In genomic region chrIV:14824878-14825352, ce11 we compare ENCODE assay signal across 5 worm cellular contexts.
A peak's percentile ranks its signal among the peaks of the same experiment; 100 is the strongest.
TF ChIP-seq lines count a peak whose summit lies in the region.

TSS of gene sec-61.A (minus strand) at chrIV:14825264.

TF ChIP-seq in whole organism, L1 larva, 84 proteins besides CTCF, POLR2A, EP300 and RAD21 (continues in another document):
- TF ChIP-seq ztf-4 (tag; optimal IDR thresholded peaks at IDR 0.05; lab: Kevin White, UChicago): no peak
- no peak for TF ChIP-seq unc-98 (GFP tag; IDR thresholded peaks at IDR 0.05; lab: Robert Waterston, UW)
- TF ChIP-seq ceh-90 (tag; optimal IDR thresholded peaks at IDR 0.05; lab: Kevin White, UChicago): peak; percentile 50
- no peak for TF ChIP-seq hpl-2 (GFP tag; optimal IDR thresholded peaks at IDR 0.05; lab: Kevin White, UChicago)
- TF ChIP-seq fos-1 (tag; optimal IDR thresholded peaks at IDR 0.05; lab: Kevin White, UChicago): peak; percentile 39
- no peak for TF ChIP-seq Y116A8C.19 (tag; optimal IDR thresholded peaks at IDR 0.05; lab: Kevin White, UChicago; ENCODE audit: borderline replicate concordance)
- no peak for TF ChIP-seq alr-1 (tag; optimal IDR thresholded peaks at IDR 0.05; lab: Kevin White, UChicago; ENCODE audit: borderline replicate concordance)
- TF ChIP-seq egl-13 (tag; optimal IDR thresholded peaks at IDR 0.05; lab: Kevin White, UChicago): peak; percentile 63
- no peak for TF ChIP-seq ets-5 (GFP tag; IDR thresholded peaks at IDR 0.05; lab: Robert Waterston, UW)
- peak; percentile 92 for TF ChIP-seq fkh-8 (tag; optimal IDR thresholded peaks at IDR 0.05; lab: Kevin White, UChicago)
- peak; percentile 93 for TF ChIP-seq xbp-1 (tag; optimal IDR thresholded peaks at IDR 0.05; lab: Kevin White, UChicago)
- TF ChIP-seq efl-3 (GFP tag; optimal IDR thresholded peaks at IDR 0.05; lab: Kevin White, UChicago): peak; percentile 31
- TF ChIP-seq skn-1 (tag; optimal IDR thresholded peaks at IDR 0.05; lab: Kevin White, UChicago): peak; percentile 42
- TF ChIP-seq zip-4 (GFP tag; optimal IDR thresholded peaks at IDR 0.05; lab: Kevin White, UChicago): peak; percentile 64
- TF ChIP-seq elt-2 (tag; optimal IDR thresholded peaks at IDR 0.05; lab: Kevin White, UChicago): peak; percentile 35
- TF ChIP-seq tbx-2 (tag; optimal IDR thresholded peaks at IDR 0.05; lab: Kevin White, UChicago): peak; percentile 89
- TF ChIP-seq fkh-4 (tag; optimal IDR thresholded peaks at IDR 0.05; lab: Kevin White, UChicago; ENCODE audit: borderline replicate concordance): no peak
- peak; percentile 76 for TF ChIP-seq pax-3 (tag; optimal IDR thresholded peaks at IDR 0.05; lab: Kevin White, UChicago)

TF ChIP-seq in whole organism, L3 larva, 47 proteins besides CTCF, POLR2A, EP300 and RAD21 (continues in another document):
- TF ChIP-seq ceh-9 (tag; optimal IDR thresholded peaks at IDR 0.05; lab: Kevin White, UChicago): no peak
- no peak for TF ChIP-seq fos-1 (tag; optimal IDR thresholded peaks at IDR 0.05; lab: Kevin White, UChicago)
- TF ChIP-seq ceh-16 (tag; optimal IDR thresholded peaks at IDR 0.05; lab: Kevin White, UChicago): no peak
- no peak for TF ChIP-seq unc-62 (GFP tag; optimal IDR thresholded peaks at IDR 0.05; lab: Kevin White, UChicago)
- TF ChIP-seq ceh-28 (tag; optimal IDR thresholded peaks at IDR 0.05; lab: Kevin White, UChicago): peak; percentile 41
- TF ChIP-seq nhr-237 (tag; optimal IDR thresholded peaks at IDR 0.05; lab: Kevin White, UChicago): no peak
- TF ChIP-seq R02D3.7 (tag; optimal IDR thresholded peaks at IDR 0.05; lab: Kevin White, UChicago): peak; percentile 48
- TF ChIP-seq nhr-67 (tag; optimal IDR thresholded peaks at IDR 0.05; lab: Kevin White, UChicago): no peak
- peak; percentile 49 for TF ChIP-seq pha-4 (tag; optimal IDR thresholded peaks at IDR 0.05; lab: Kevin White, UChicago)
- TF ChIP-seq lsy-12 (tag; optimal IDR thresholded peaks at IDR 0.05; lab: Kevin White, UChicago): peak; percentile 79
- TF ChIP-seq ama-1 (optimal IDR thresholded peaks at IDR 0.05; lab: Kevin White, UChicago): no peak
- TF ChIP-seq egl-27 (tag; optimal IDR thresholded peaks at IDR 0.05; lab: Kevin White, UChicago): no peak
- TF ChIP-seq mdl-1 (tag; optimal IDR thresholded peaks at IDR 0.05; lab: Kevin White, UChicago): peak; percentile 21
- TF ChIP-seq aly-2 (tag; optimal IDR thresholded peaks at IDR 0.05; lab: Kevin White, UChicago): no peak
- peak; percentile 71 for TF ChIP-seq lin-15B (tag; optimal IDR thresholded peaks at IDR 0.05; lab: Kevin White, UChicago)
- TF ChIP-seq eor-1 (tag; optimal IDR thresholded peaks at IDR 0.05; lab: Kevin White, UChicago): no peak
- no peak for TF ChIP-seq nhr-12 (tag; optimal IDR thresholded peaks at IDR 0.05; lab: Kevin White, UChicago)
- TF ChIP-seq nhr-77 (tag; optimal IDR thresholded peaks at IDR 0.05; lab: Kevin White, UChicago): no peak
- peak in 1 of 3 experiments; percentile 64 for TF ChIP-seq elt-3 (tag; optimal IDR thresholded peaks at IDR 0.05; lab: Kevin White, UChicago)
- TF ChIP-seq hmg-11 (tag; optimal IDR thresholded peaks at IDR 0.05; lab: Kevin White, UChicago): peak; percentile 88

TF ChIP-seq in whole organism, early embryonic, 17 proteins besides CTCF, POLR2A, EP300 and RAD21:
- TF ChIP-seq aly-1 (tag; optimal IDR thresholded peaks at IDR 0.05; lab: Kevin White, UChicago) (no peak), F13C5.2 (tag; optimal IDR thresholded peaks at IDR 0.05; lab: Kevin White, UChicago) (peak; percentile 57), hnd-1 (tag; optimal IDR thresholded peaks at IDR 0.05; lab: Kevin White, UChicago) (no peak), flt-1 (GFP tag; IDR thresholded peaks at IDR 0.05; lab: Robert Waterston, UW) (no peak), hmg-4 (GFP tag; optimal IDR thresholded peaks at IDR 0.05; lab: Kevin White, UChicago) (peak; percentile 59), tbx-37 (GFP tag; conservative IDR thresholded peaks at IDR 0.05; lab: Robert Waterston, UW) (no peak), sea-1 (GFP tag; conservative IDR thresholded peaks at IDR 0.05; lab: Robert Waterston, UW) (no peak), ets-7 (tag; optimal IDR thresholded peaks at IDR 0.05; lab: Kevin White, UChicago) (no peak), ceh-13 (GFP tag; optimal IDR thresholded peaks at IDR 0.05; lab: Kevin White, UChicago) (no peak), ceh-36 (tag; optimal IDR thresholded peaks at IDR 0.05; lab: Kevin White, UChicago) (no peak), hmbx-1 (tag; optimal IDR thresholded peaks at IDR 0.05; lab: Kevin White, UChicago) (no peak)

TF ChIP-seq in whole organism, midembryonic, 9 proteins besides CTCF, POLR2A, EP300 and RAD21:
- TF ChIP-seq flt-1 (GFP tag; IDR thresholded peaks at IDR 0.05; lab: Robert Waterston, UW): 0 out of 2 replicates have a peak, but pooled peaks have one; percentile 13
- no peak for TF ChIP-seq klf-2 (GFP tag; conservative IDR thresholded peaks at IDR 0.05; lab: Robert Waterston, UW)
- peak; percentile 78 for TF ChIP-seq cog-1 (tag; optimal IDR thresholded peaks at IDR 0.05; lab: Kevin White, UChicago)
- no peak for TF ChIP-seq tab-1 (GFP tag; IDR thresholded peaks at IDR 0.05; lab: Robert Waterston, UW)
- TF ChIP-seq ztf-29 (GFP tag; IDR thresholded peaks at IDR 0.05; lab: Robert Waterston, UW): no peak
- no peak for TF ChIP-seq ztf-23 (GFP tag; IDR thresholded peaks at IDR 0.05; lab: Robert Waterston, UW)
- no peak for TF ChIP-seq ref-1 (GFP tag; conservative IDR thresholded peaks at IDR 0.05; lab: Robert Waterston, UW)
- TF ChIP-seq med-1 (GFP tag; optimal IDR thresholded peaks at IDR 0.05; lab: Kevin White, UChicago; ENCODE audit: insufficient read depth): no peak
- no peak for TF ChIP-seq T22C8.4 (GFP tag; IDR thresholded peaks at IDR 0.05; lab: Robert Waterston, UW)
TF ChIP-seq in whole organism, midembryonic: peak in this region for 2.

TF ChIP-seq in whole organism, young adult, 124 proteins besides CTCF, POLR2A, EP300 and RAD21 (continues in another document):
- TF ChIP-seq sea-2 (GFP tag; IDR thresholded peaks at IDR 0.05; lab: Robert Waterston, UW) (no peak), D2030.7 (GFP tag; IDR thresholded peaks at IDR 0.05; lab: Robert Waterston, UW) (no peak; the same call in 1 of the 2 replicates), hlh-12 (tag; optimal IDR thresholded peaks at IDR 0.05; lab: Kevin White, UChicago) (no peak), ztf-6 (GFP tag; IDR thresholded peaks at IDR 0.05; lab: Robert Waterston, UW) (no peak), ztf-22 (GFP tag; optimal IDR thresholded peaks at IDR 0.05; lab: Kevin White, UChicago) (no peak), tlf-1 (GFP tag; optimal IDR thresholded peaks at IDR 0.05; lab: Kevin White, UChicago) (peak; percentile 77), madf-10 (tag; optimal IDR thresholded peaks at IDR 0.05; lab: Kevin White, UChicago) (peak; percentile 46), chd-7 (tag; optimal IDR thresholded peaks at IDR 0.05; lab: Kevin White, UChicago) (no peak), sdz-38 (tag; optimal IDR thresholded peaks at IDR 0.05; lab: Kevin White, UChicago) (no peak), F55B11.4 (tag; optimal IDR thresholded peaks at IDR 0.05; lab: Kevin White, UChicago; ENCODE audit: borderline replicate concordance, insufficient read depth) (no peak), let-526 (GFP tag; IDR thresholded peaks at IDR 0.05; lab: Robert Waterston, UW) (no peak), akir-1 (GFP tag; optimal IDR thresholded peaks at IDR 0.05; lab: Kevin White, UChicago) (no peak), xnd-1 (tag; optimal IDR thresholded peaks at IDR 0.05; lab: Kevin White, UChicago) (peak; percentile 56), lag-1 (GFP tag; IDR thresholded peaks at IDR 0.05; lab: Robert Waterston, UW) (no peak), dpl-1 (GFP tag; optimal IDR thresholded peaks at IDR 0.05; lab: Kevin White, UChicago) (peak; percentile 24), ccch-3 (GFP tag; optimal IDR thresholded peaks at IDR 0.05; lab: Kevin White, UChicago) (no peak), snpc-1.1 (tag; optimal IDR thresholded peaks at IDR 0.05; lab: Kevin White, UChicago; ENCODE audit: insufficient read depth) (no peak), let-607 (tag; optimal IDR thresholded peaks at IDR 0.05; lab: Kevin White, UChicago) (peak; percentile 100), C17E4.6 (GFP tag; IDR thresholded peaks at IDR 0.05; lab: Robert Waterston, UW) (no peak), sptf-2 (GFP tag; optimal IDR thresholded peaks at IDR 0.05; lab: Kevin White, UChicago) (no peak), repo-1 (tag; optimal IDR thresholded peaks at IDR 0.05; lab: Kevin White, UChicago) (peak; percentile 43), attf-5 (GFP tag; optimal IDR thresholded peaks at IDR 0.05; lab: Kevin White, UChicago) (peak; percentile 74), nfya-2 (GFP tag; IDR thresholded peaks at IDR 0.05; lab: Robert Waterston, UW) (no peak), F33H1.4 (GFP tag; IDR thresholded peaks at IDR 0.05; lab: Robert Waterston, UW) (peak; percentile 95), ztf-3 (GFP tag; optimal IDR thresholded peaks at IDR 0.05; lab: Kevin White, UChicago) (no peak), him-1 (tag; optimal IDR thresholded peaks at IDR 0.05; lab: Kevin White, UChicago) (peak; percentile 0), ceh-40 (GFP tag; IDR thresholded peaks at IDR 0.05; lab: Robert Waterston, UW) (no peak), atf-7 (tag; optimal IDR thresholded peaks at IDR 0.05; lab: Kevin White, UChicago) (peak; percentile 45), rec-8 (tag; optimal IDR thresholded peaks at IDR 0.05; lab: Kevin White, UChicago) (no peak), hmg-1.2 (GFP tag; IDR thresholded peaks at IDR 0.05; lab: Robert Waterston, UW) (peak; percentile 50), ama-1 (optimal IDR thresholded peaks at IDR 0.05; lab: Kevin White, UChicago) (no peak), ama-1 (GFP tag; optimal IDR thresholded peaks at IDR 0.05; lab: Kevin White, UChicago) (no peak), madf-8 (GFP tag; conservative IDR thresholded peaks at IDR 0.05; lab: Robert Waterston, UW) (no peak), F49E8.2 (tag; optimal IDR thresholded peaks at IDR 0.05; lab: Kevin White, UChicago; ENCODE audit: insufficient read depth) (no peak), pbrm-1 (GFP tag; IDR thresholded peaks at IDR 0.05; lab: Robert Waterston, UW) (peak; percentile 65), Y79H2A.3 (GFP tag; conservative IDR thresholded peaks at IDR 0.05; lab: Robert Waterston, UW) (no peak), Y56A3A.18 (GFP tag; IDR thresholded peaks at IDR 0.05; lab: Robert Waterston, UW) (no peak), egl-18 (GFP tag; IDR thresholded peaks at IDR 0.05; lab: Robert Waterston, UW) (no peak), rpc-1 (optimal IDR thresholded peaks at IDR 0.05; lab: Kevin White, UChicago) (no peak), rpc-1 (tag; optimal IDR thresholded peaks at IDR 0.05; lab: Kevin White, UChicago) (no peak), F23B12.7 (tag; optimal IDR thresholded peaks at IDR 0.05; lab: Kevin White, UChicago; ENCODE audit: insufficient read depth) (peak; percentile 75), lsy-27 (tag; optimal IDR thresholded peaks at IDR 0.05; lab: Kevin White, UChicago; ENCODE audit: borderline replicate concordance, insufficient read depth) (no peak)

Comparison
In these comparisons a context has a peak if more than half of its experiments do, and no peak if none do; other contexts are left out.
1. Of the 8 proteins assayed by ChIP-seq in both whole organism, young adult and whole organism, L1 larva: peak only in whole organism, young adult: none; only in whole organism, L1 larva: unc-130; in both: dpl-1, efl-1, nhr-90 and snpc-4; in neither: 2; mixed calls (peak in some experiments, not most) for 1.